Fruit fly (Drosophila melanogaster): ENCODE data around the gene CG17292.
A peak's percentile ranks its signal among the peaks of the same experiment; 100 is the strongest.

CG17292 gene

DNA sequence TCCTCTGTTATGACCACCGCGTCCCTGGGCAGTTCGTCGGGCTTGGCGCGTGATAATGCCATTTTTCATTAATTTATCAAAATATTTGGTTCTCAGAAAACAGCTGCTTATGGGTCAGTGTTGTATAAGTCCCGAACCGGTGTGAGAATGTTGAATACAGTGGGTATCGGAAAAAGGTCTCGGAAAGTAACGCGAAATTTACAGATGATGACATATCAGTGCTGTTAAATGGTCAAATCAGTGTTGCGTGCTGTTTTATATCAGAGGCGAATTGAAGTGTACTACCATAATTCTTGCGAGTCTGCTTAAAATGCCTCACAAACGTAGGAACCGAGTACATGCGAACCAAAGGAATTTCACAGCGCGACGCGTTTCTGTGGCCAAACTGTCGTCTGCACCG is 12.4 kb downstream of the CG17292 start, which contains the start of the genes CG13392 and Rcd4 (continued):
- TF ChIP-seq disco-r (GFP tag; optimal IDR thresholded peaks at IDR 0.05) (peak; percentile 12), ems (GFP tag; optimal IDR thresholded peaks at IDR 0.05) (peak; percentile 67), ci (GFP tag; IDR thresholded peaks at IDR 0.05) (peak; percentile 68; the same call in 2 of the 3 replicates), Atf-2 (GFP tag; optimal IDR thresholded peaks at IDR 0.05) (peak; percentile 31), zfh2 (GFP tag; optimal IDR thresholded peaks at IDR 0.05) (peak; percentile 82), fd96Cb (tag; optimal IDR thresholded peaks at IDR 0.05) (no peak), chinmo (GFP tag; IDR thresholded peaks at IDR 0.05; ENCODE audit: partially characterized antibody) (0 out of 4 replicates have a peak, but pooled peaks have one; percentile 56), Dbx (GFP tag; IDR thresholded peaks at IDR 0.05) (peak; percentile 71), knrl (GFP tag; IDR thresholded peaks at IDR 0.05; ENCODE audit: partially characterized antibody) (peak; percentile 51; the same call in 2 of the 3 replicates), Dfd (GFP tag; optimal IDR thresholded peaks at IDR 0.05) (no peak), D19A (tag; optimal IDR thresholded peaks at IDR 0.05) (no peak), al (GFP tag; IDR thresholded peaks at IDR 0.05) (peak; percentile 24; the same call in 1 of the 2 replicates), CG30431 (GFP tag; optimal IDR thresholded peaks at IDR 0.05) (no peak), CG34422 (GFP tag; IDR thresholded peaks at IDR 0.05) (peak; percentile 91), crp (GFP tag; optimal IDR thresholded peaks at IDR 0.05) (peak; percentile 60 to 91), CG11398 (GFP tag; optimal IDR thresholded peaks at IDR 0.05) (peak; percentile 65), Pdp1 (GFP tag; optimal IDR thresholded peaks at IDR 0.05) (peak; percentile 73 to 82), CG13624 (GFP tag; optimal IDR thresholded peaks at IDR 0.05) (peak; percentile 85), kay (GFP tag; optimal IDR thresholded peaks at IDR 0.05) (peak; percentile 4), CHES-1-like (GFP tag; optimal IDR thresholded peaks at IDR 0.05) (peak; percentile 79), CG1792 (GFP tag; optimal IDR thresholded peaks at IDR 0.05) (peak; percentile 49), trem (tag; optimal IDR thresholded peaks at IDR 0.05) (peak; percentile 65), dysf (GFP tag; IDR thresholded peaks at IDR 0.05) (peak; percentile 72), Xrp1 (GFP tag; IDR thresholded peaks at IDR 0.05) (peak; percentile 71), grn (GFP tag; optimal IDR thresholded peaks at IDR 0.05) (no peak), Ada2b (GFP tag; IDR thresholded peaks at IDR 0.05) (peak; percentile 38), exex (tag; optimal IDR thresholded peaks at IDR 0.05) (peak; percentile 42), CG10267 (tag; optimal IDR thresholded peaks at IDR 0.05) (peak; percentile 97), Deaf1 (tag; optimal IDR thresholded peaks at IDR 0.05) (peak; percentile 26), CG10274 (GFP tag; optimal IDR thresholded peaks at IDR 0.05) (no peak), CG13287 (GFP tag; IDR thresholded peaks at IDR 0.05; ENCODE audit: partially characterized antibody) (peak; percentile 80), CG17912 (GFP tag; optimal IDR thresholded peaks at IDR 0.05) (no peak), usp (GFP tag; optimal IDR thresholded peaks at IDR 0.05) (no peak), BtbVII (GFP tag; optimal IDR thresholded peaks at IDR 0.05) (no peak), CG6854 (GFP tag; optimal IDR thresholded peaks at IDR 0.05) (no peak), CG8089 (GFP tag; optimal IDR thresholded peaks at IDR 0.05) (peak; percentile 11), CG11560 (tag; IDR thresholded peaks at IDR 0.05) (no peak), Hr39 (optimal IDR thresholded peaks at IDR 0.05) (no peak), NC2α (GFP tag; optimal IDR thresholded peaks at IDR 0.05) (peak; percentile 16), CG3407 (GFP tag; optimal IDR thresholded peaks at IDR 0.05) (no peak), CG14441 (GFP tag; IDR thresholded peaks at IDR 0.05) (peak; percentile 36; the same call in 1 of the 2 replicates), CG17802 (tag; optimal IDR thresholded peaks at IDR 0.05) (peak; percentile 23), CG7839 (tag; optimal IDR thresholded peaks at IDR 0.05) (peak; percentile 36), Nf-YC (tag; optimal IDR thresholded peaks at IDR 0.05) (peak; percentile 17), HHEX (GFP tag; optimal IDR thresholded peaks at IDR 0.05) (peak; percentile 56), CG30403 (GFP tag; optimal IDR thresholded peaks at IDR 0.05) (peak; percentile 71), B-H1 (GFP tag; IDR thresholded peaks at IDR 0.05) (no peak), fru (optimal IDR thresholded peaks at IDR 0.05) (no peak), wek (GFP tag; optimal IDR thresholded peaks at IDR 0.05) (no peak), lola (GFP tag; optimal IDR thresholded peaks at IDR 0.05) (peak in 1 of 3 experiments; percentile 6), tin (GFP tag; optimal IDR thresholded peaks at IDR 0.05) (peak; percentile 72)
